Worm (Caenorhabditis elegans) whole organism, L4 larva: Measurements from ENCODE around the gene B0280.9.

Experiments used
- D1046.2 ChIP-seq: fragments of 200-800 bp; sonication (Bioruptor generic); IDR thresholded peaks from 2 replicates; pipeline ENCODE4 v1.3.6; 2022; ENCODE audit warnings: missing genetic modification characterization, missing compliant biosample characterization
- F10B5.3 ChIP-seq: sonication (generic microtip); optimal IDR thresholded peaks from 2 replicates; lab custom pipeline; 2016; ENCODE audit warnings: mild to moderate bottlenecking, missing genetic modification characterization, missing compliant biosample characterization
- F26F4.8 ChIP-seq: fragments of 200-800 bp; sonication (Bioruptor generic); conservative IDR thresholded peaks from 2 replicates; pipeline ENCODE4 v1.3.6; 2022; ENCODE audit warnings: missing genetic modification characterization, missing compliant biosample characterization
- T26A8.4 ChIP-seq: fragments of 200-800 bp; sonication (Bioruptor generic); IDR thresholded peaks from 2 replicates; pipeline ENCODE4 v1.3.6; 2022; ENCODE audit warnings: missing genetic modification characterization, missing compliant biosample characterization
- Y75B8A.6 ChIP-seq: fragments of 200-800 bp; sonication (Bioruptor generic); IDR thresholded peaks from 2 replicates; pipeline ENCODE4 v1.3.6; 2022; ENCODE audit warnings: missing genetic modification reagents, missing genetic modification characterization, missing compliant biosample characterization
- ZK337.2 ChIP-seq: fragments of 200-800 bp; sonication (Bioruptor generic); IDR thresholded peaks from 2 replicates; pipeline ENCODE4 v1.3.6; 2022; ENCODE audit warnings: missing genetic modification reagents, missing genetic modification characterization, missing compliant biosample characterization
- aly-2 ChIP-seq: sonication (generic microtip); optimal IDR thresholded peaks from 2 replicates; lab custom pipeline; 2018; ENCODE audit warnings: missing biosample characterization, missing genetic modification characterization
- ama-1 ChIP-seq: fragments of 150-350 bp; optimal IDR thresholded peaks from 2 replicates; lab custom pipeline; 2014; ENCODE audit warnings: inconsistent platforms, mixed read lengths
- arid-1 ChIP-seq: fragments of 200-800 bp; sonication (Bioruptor generic); conservative IDR thresholded peaks from 2 replicates; pipeline ENCODE4 v1.3.6; 2022; ENCODE audit warnings: missing genetic modification reagents, missing genetic modification characterization, missing compliant biosample characterization
- ceh-20 ChIP-seq: fragments of 200-800 bp; sonication (Bioruptor generic); IDR thresholded peaks from 2 replicates; pipeline ENCODE4 v1.3.6; 2022; ENCODE audit warnings: missing genetic modification reagents, missing genetic modification characterization, missing compliant biosample characterization
- ceh-44 ChIP-seq: fragments of 200-800 bp; sonication (Bioruptor generic); IDR thresholded peaks from 2 replicates; pipeline ENCODE4 v1.3.6; 2022; ENCODE audit warnings: missing genetic modification reagents, missing genetic modification characterization, missing compliant biosample characterization
- ceh-62 ChIP-seq: sonication (generic microtip); optimal IDR thresholded peaks from 2 replicates; lab custom pipeline; 2017; ENCODE audit warnings: missing biosample characterization, missing genetic modification characterization
- ctbp-1 ChIP-seq: fragments of 200-800 bp; sonication (Bioruptor generic); IDR thresholded peaks from 2 replicates; pipeline ENCODE4 v1.3.6; 2022; ENCODE audit warnings: missing genetic modification reagents, missing genetic modification characterization, missing compliant biosample characterization
- daf-12 ChIP-seq: fragments of 150-350 bp; optimal IDR thresholded peaks from 2 replicates; lab custom pipeline; 2014; ENCODE audit warnings: missing biosample characterization, missing genetic modification reagents, missing genetic modification characterization
- daf-16 ChIP-seq, 3 experiments: sonication (generic microtip); optimal IDR thresholded peaks; 2 replicates each; lab custom pipeline; 2016 to 2017; ENCODE audit warnings: missing genetic modification characterization in 3 of 3, missing genetic modification reagents in 3 of 3, mild to moderate bottlenecking in 2 of 3, missing compliant biosample characterization in 2 of 3, missing biosample characterization in 1 of 3, moderate library complexity in 1 of 3
- dmd-6 ChIP-seq: fragments of 200-800 bp; sonication (Bioruptor generic); IDR thresholded peaks from 2 replicates; pipeline ENCODE4 v1.3.6; 2022; ENCODE audit warnings: missing genetic modification reagents, missing genetic modification characterization, missing compliant biosample characterization
- dmd-8 ChIP-seq: fragments of 200-800 bp; sonication (Bioruptor generic); IDR thresholded peaks from 2 replicates; pipeline ENCODE4 v1.3.6; 2022; ENCODE audit warnings: missing genetic modification characterization, missing compliant biosample characterization
- duxl-1 ChIP-seq: sonication (generic microtip); optimal IDR thresholded peaks from 2 replicates; lab custom pipeline; 2016; ENCODE audit warnings: mild to moderate bottlenecking, missing genetic modification characterization, moderate library complexity, missing compliant biosample characterization; ENCODE audit not compliant: poor library complexity
- dve-1 ChIP-seq: sonication (generic microtip); optimal IDR thresholded peaks from 2 replicates; lab custom pipeline; 2017; ENCODE audit warnings: antibody characterized with exemption, mild to moderate bottlenecking, missing genetic modification characterization, missing compliant biosample characterization; ENCODE audit not compliant: insufficient read depth
- egl-27 ChIP-seq: sonication (generic microtip); optimal IDR thresholded peaks from 3 replicates; lab custom pipeline; 2017; ENCODE audit warnings: missing biosample characterization, missing genetic modification reagents, missing genetic modification characterization
- fkh-10 ChIP-seq: fragments of 150-350 bp; optimal IDR thresholded peaks from 2 replicates; lab custom pipeline; 2014; ENCODE audit warnings: missing biosample characterization, missing genetic modification reagents, missing genetic modification characterization
- gei-8 ChIP-seq: fragments of 200-800 bp; sonication (Bioruptor generic); optimal IDR thresholded peaks from 2 replicates; lab custom pipeline; 2018; ENCODE audit warnings: mild to moderate bottlenecking, missing genetic modification characterization, missing compliant biosample characterization
- hif-1 ChIP-seq, 2 experiments: sonication (generic microtip); optimal IDR thresholded peaks; 2 replicates each; lab custom pipeline; 2016 to 2017; ENCODE audit warnings: missing compliant biosample characterization in 2 of 2, missing genetic modification characterization in 2 of 2, missing genetic modification reagents in 2 of 2, missing genotype in 2 of 2, mild to moderate bottlenecking in 1 of 2
- hlh-30 ChIP-seq: sonication (generic microtip); optimal IDR thresholded peaks from 2 replicates; lab custom pipeline; 2017; ENCODE audit warnings: antibody characterized with exemption, mild to moderate bottlenecking, missing genetic modification characterization, missing compliant biosample characterization; ENCODE audit not compliant: insufficient read depth
- lin-1 ChIP-seq: fragments of 200-800 bp; sonication (Bioruptor generic); IDR thresholded peaks from 2 replicates; pipeline ENCODE4 v1.3.6; 2022; ENCODE audit warnings: missing genetic modification reagents, missing genetic modification characterization, missing compliant biosample characterization
- madf-5 ChIP-seq, 2 experiments: fragments of 200-800 bp; sonication (Bioruptor generic); IDR thresholded peaks; 2 replicates each; pipeline ENCODE4 v1.3.6; 2022; ENCODE audit warnings: missing compliant biosample characterization in 2 of 2, missing genetic modification characterization in 2 of 2
- madf-9 ChIP-seq: fragments of 200-800 bp; sonication (Bioruptor generic); conservative IDR thresholded peaks from 2 replicates; pipeline ENCODE4 v1.3.6; 2022; ENCODE audit warnings: missing genetic modification reagents, missing genetic modification characterization, missing compliant biosample characterization
- mdl-1 ChIP-seq, 2 experiments: fragments of 150-350 bp in 1 of 2; sonication (generic microtip) in 1 of 2; optimal IDR thresholded peaks; 2 replicates each; lab custom pipeline; 2014 to 2017; ENCODE audit warnings: missing biosample characterization in 2 of 2, missing genetic modification characterization in 2 of 2
- mdt-29 ChIP-seq: fragments of 200-800 bp; sonication (Bioruptor generic); IDR thresholded peaks from 2 replicates; pipeline ENCODE4 v1.3.6; 2022; ENCODE audit warnings: missing genetic modification reagents, missing genetic modification characterization, missing compliant biosample characterization
- mep-1 ChIP-seq: fragments of 150-350 bp; sonication (generic microtip); optimal IDR thresholded peaks from 3 replicates; lab custom pipeline; 2014; ENCODE audit warnings: missing biosample characterization, missing genetic modification characterization
- mes-2 ChIP-seq: sonication (generic microtip); optimal IDR thresholded peaks from 2 replicates; lab custom pipeline; 2016; ENCODE audit warnings: missing genotype, mild to moderate bottlenecking, missing genetic modification characterization, missing compliant biosample characterization; ENCODE audit not compliant: poor library complexity, severe bottlenecking
- nhr-10 ChIP-seq: fragments of 150-350 bp; optimal IDR thresholded peaks from 2 replicates; lab custom pipeline; 2014; ENCODE audit warnings: missing biosample characterization, missing genetic modification characterization
- nhr-102 ChIP-seq: sonication (generic microtip); optimal IDR thresholded peaks from 2 replicates; lab custom pipeline; 2016; ENCODE audit warnings: mild to moderate bottlenecking, missing genetic modification characterization, moderate library complexity, missing compliant biosample characterization
- nhr-237 ChIP-seq: sonication (generic microtip); optimal IDR thresholded peaks from 2 replicates; lab custom pipeline; 2017; ENCODE audit warnings: missing biosample characterization, missing genetic modification characterization
- nhr-28 ChIP-seq: fragments of 150-350 bp; optimal IDR thresholded peaks from 2 replicates; lab custom pipeline; 2014; ENCODE audit warnings: missing biosample characterization, missing genetic modification characterization
- nhr-42 ChIP-seq: fragments of 200-800 bp; sonication (Bioruptor generic); IDR thresholded peaks from 2 replicates; pipeline ENCODE4 v1.3.6; 2022; ENCODE audit warnings: missing genetic modification characterization, missing compliant biosample characterization
- nhr-48 ChIP-seq: sonication (generic microtip); optimal IDR thresholded peaks from 2 replicates; lab custom pipeline; 2016; ENCODE audit warnings: mild to moderate bottlenecking, missing genetic modification characterization, missing compliant biosample characterization
- nhr-6 ChIP-seq: fragments of 150-350 bp; optimal IDR thresholded peaks from 2 replicates; lab custom pipeline; 2014; ENCODE audit warnings: missing biosample characterization, missing genetic modification characterization
- nhr-77 ChIP-seq: fragments of 150-350 bp; optimal IDR thresholded peaks from 2 replicates; lab custom pipeline; 2014; ENCODE audit warnings: missing biosample characterization, missing genetic modification characterization
- pha-4 ChIP-seq, 2 experiments: fragments of 150-350 bp in 1 of 2; fragments of 200-800 bp in 1 of 2; sonication (Bioruptor generic) in 1 of 2; IDR thresholded peaks in 1 of 2; optimal IDR thresholded peaks in 1 of 2; 2 replicates each; pipeline versions ENCODE4 v1.3.6 to Lab custom; 2014 to 2022; ENCODE audit warnings: missing genetic modification characterization in 2 of 2, missing genetic modification reagents in 2 of 2, missing biosample characterization in 1 of 2, missing compliant biosample characterization in 1 of 2
- pqm-1 ChIP-seq: sonication (generic microtip); optimal IDR thresholded peaks from 2 replicates; lab custom pipeline; 2017; ENCODE audit warnings: missing biosample characterization, missing genetic modification characterization
- saeg-2 ChIP-seq: fragments of 200-800 bp; sonication (Bioruptor generic); IDR thresholded peaks from 2 replicates; pipeline ENCODE4 v1.3.6; 2022; ENCODE audit warnings: missing genetic modification reagents, missing genetic modification characterization, missing compliant biosample characterization
- sdz-12 ChIP-seq: fragments of 200-800 bp; sonication (Bioruptor generic); optimal IDR thresholded peaks from 2 replicates; lab custom pipeline; 2018; ENCODE audit warnings: mild to moderate bottlenecking, missing genetic modification characterization, missing compliant biosample characterization
- skn-1 ChIP-seq: fragments of 150-350 bp; optimal IDR thresholded peaks from 2 replicates; lab custom pipeline; 2014; ENCODE audit warnings: missing biosample characterization, missing genetic modification characterization
- snpc-1.2 ChIP-seq: fragments of 200-800 bp; sonication (Bioruptor generic); IDR thresholded peaks from 2 replicates; pipeline ENCODE4 v1.3.6; 2022; ENCODE audit warnings: missing genetic modification reagents, missing genetic modification characterization, missing compliant biosample characterization
- spr-3 ChIP-seq: fragments of 200-800 bp; sonication (Bioruptor generic); optimal IDR thresholded peaks from 2 replicates; lab custom pipeline; 2018; ENCODE audit warnings: mild to moderate bottlenecking, missing genetic modification characterization, missing compliant biosample characterization
- tag-97 ChIP-seq: fragments of 200-800 bp; sonication (Bioruptor generic); IDR thresholded peaks from 2 replicates; pipeline ENCODE4 v1.3.6; 2022; ENCODE audit warnings: missing genetic modification characterization, missing compliant biosample characterization
- zag-1 ChIP-seq: fragments of 150-350 bp; optimal IDR thresholded peaks from 2 replicates; lab custom pipeline; 2014; ENCODE audit warnings: missing biosample characterization, missing genetic modification characterization
- zfp-2 ChIP-seq: sonication (generic microtip); optimal IDR thresholded peaks from 2 replicates; lab custom pipeline; 2016; ENCODE audit warnings: mild to moderate bottlenecking, missing genetic modification characterization, missing compliant biosample characterization

B0280.9 gene

ce11 chrIII:7155631-7156030, 32.9 kb upstream of the B0280.9 start (continued):
- TF ChIP-seq skn-1 (no peak), nhr-42 (GFP tag; lab: Robert Waterston, UW) (peak; percentile 70; the same call in 1 of the 2 replicates), madf-5 (GFP tag; IDR thresholded peaks at IDR 0.05; lab: Robert Waterston, UW) (no peak), daf-12 (tag; lab: Kevin White, UChicago) (no peak), ZK337.2 (GFP tag; lab: Robert Waterston, UW) (no peak), arid-1 (peak; percentile 60), nhr-48 (tag; lab: Kevin White, UChicago) (peak; percentile 93), hlh-30 (tag; lab: Kevin White, UChicago) (peak; percentile 98), mdl-1 (tag; optimal IDR thresholded peaks at IDR 0.05; lab: Kevin White, UChicago) (peak; percentile 99), nhr-102 (peak; percentile 82), nhr-237 (tag; lab: Kevin White, UChicago) (peak; percentile 2), mep-1 (tag; lab: Kevin White, UChicago) (peak; percentile 94), Y75B8A.6 (GFP tag; lab: Robert Waterston, UW) (no peak), tag-97 (no peak), ceh-44 (GFP tag; lab: Robert Waterston, UW) (no peak), nhr-77 (peak; percentile 34), zag-1 (no peak), snpc-1.2 (no peak), nhr-10 (tag; lab: Kevin White, UChicago) (peak; percentile 75), F10B5.3 (tag; lab: Kevin White, UChicago) (no peak), F26F4.8 (GFP tag; lab: Robert Waterston, UW) (no peak), ama-1 (lab: Kevin White, UChicago) (peak; percentile 90), nhr-28 (tag; lab: Kevin White, UChicago) (peak; percentile 92), madf-9 (GFP tag; lab: Robert Waterston, UW) (peak; percentile 50; the same call in 1 of the 2 replicates), gei-8 (GFP tag; lab: Kevin White, UChicago) (peak; percentile 85)

DNA sequence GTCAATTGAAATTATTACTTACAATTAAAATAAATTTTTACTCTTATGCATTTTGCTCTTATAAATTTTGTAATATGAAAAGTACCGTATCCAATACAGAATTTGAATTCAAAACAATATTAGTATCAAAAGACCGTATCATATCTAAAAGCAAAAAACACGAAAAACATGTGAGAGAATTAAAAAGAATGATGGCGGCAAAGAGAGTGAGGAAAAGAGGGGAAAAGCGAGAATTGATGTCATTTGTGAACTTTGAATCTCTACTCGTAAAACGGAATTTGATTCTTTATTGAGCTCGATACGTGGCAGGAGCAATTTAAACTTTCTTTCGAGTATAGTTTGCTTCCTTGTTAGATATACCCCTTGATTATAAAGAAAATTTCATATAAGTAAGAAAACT, 31.8 kb upstream of the B0280.9 start:
- TF ChIP-seq ceh-20 (no peak), spr-3 (GFP tag; lab: Kevin White, UChicago) (no peak), zfp-2 (tag; lab: Kevin White, UChicago) (no peak), zag-1 (no peak), dve-1 (tag; lab: Kevin White, UChicago) (peak; percentile 71), lin-1 (no peak), fkh-10 (GFP tag; lab: Kevin White, UChicago) (no peak), hif-1 (tag; optimal IDR thresholded peaks at IDR 0.05; lab: Kevin White, UChicago) (no peak), nhr-77 (peak; percentile 25), nhr-28 (tag; lab: Kevin White, UChicago) (peak; percentile 49), nhr-6 (tag; lab: Kevin White, UChicago) (no peak), duxl-1 (tag; lab: Kevin White, UChicago) (no peak), dmd-6 (GFP tag; lab: Robert Waterston, UW) (peak; percentile 38), nhr-10 (tag; lab: Kevin White, UChicago) (no peak), Y75B8A.6 (GFP tag; lab: Robert Waterston, UW) (no peak), ctbp-1 (GFP tag; lab: Robert Waterston, UW) (no peak), ceh-62 (tag; lab: Kevin White, UChicago) (no peak), D1046.2 (GFP tag; lab: Robert Waterston, UW) (no peak), aly-2 (tag; lab: Kevin White, UChicago) (no peak), daf-16 (GFP tag; optimal IDR thresholded peaks at IDR 0.05; lab: Kevin White, UChicago) (no peak), daf-16 (tag; optimal IDR thresholded peaks at IDR 0.05; lab: Kevin White, UChicago) (peak; percentile 38), mep-1 (tag; lab: Kevin White, UChicago) (peak; percentile 9), saeg-2 (GFP tag; lab: Robert Waterston, UW) (no peak), sdz-12 (GFP tag; lab: Kevin White, UChicago) (no peak), dmd-8 (GFP tag; lab: Robert Waterston, UW) (no peak), pqm-1 (tag; lab: Kevin White, UChicago) (no peak), T26A8.4 (GFP tag; lab: Robert Waterston, UW) (no peak), pha-4 (GFP tag; IDR thresholded peaks at IDR 0.05; lab: Robert Waterston, UW) (no peak), pha-4 (tag; optimal IDR thresholded peaks at IDR 0.05; lab: Kevin White, UChicago) (no peak), mdt-29 (GFP tag; lab: Robert Waterston, UW) (no peak), hlh-30 (tag; lab: Kevin White, UChicago) (peak; percentile 46), mes-2 (tag; lab: Kevin White, UChicago) (no peak), egl-27 (no peak), madf-5 (GFP tag; IDR thresholded peaks at IDR 0.05; lab: Robert Waterston, UW) (no peak)
